Worm (Caenorhabditis elegans): ENCODE measurements around the gene Y47D3A.1.

- no peak for TF ChIP-seq elt-1 (tag; optimal IDR thresholded peaks at IDR 0.05; ENCODE audit: borderline replicate concordance, insufficient read depth)
- no peak for TF ChIP-seq unc-62 (GFP tag; optimal IDR thresholded peaks at IDR 0.05)
- TF ChIP-seq ceh-39 (tag; optimal IDR thresholded peaks at IDR 0.05), result no peak
- no peak for TF ChIP-seq nhr-237 (tag; optimal IDR thresholded peaks at IDR 0.05)
- no peak for TF ChIP-seq ztf-11 (tag; optimal IDR thresholded peaks at IDR 0.05)
- TF ChIP-seq unc-120 (tag; optimal IDR thresholded peaks at IDR 0.05; ENCODE audit: poor library complexity, severe bottlenecking), result no peak
- no peak for TF ChIP-seq pha-4 (tag; optimal IDR thresholded peaks at IDR 0.05)
- TF ChIP-seq snpc-4 (tag; optimal IDR thresholded peaks at IDR 0.05), result no peak
Measured at ce11 chrIII:11095687-11096086, 46.0 kb downstream of the Y47D3A.1 start.
